Worm (Caenorhabditis elegans) whole organism, young adult: Measurements from ENCODE around the gene clp-7.

ENCODE experiments used
- F23B12.7 ChIP-seq: sonication (generic microtip); optimal IDR thresholded peaks from 2 replicates; lab custom pipeline; 2017; ENCODE audit warnings: missing genetic modification characterization, mild to moderate bottlenecking, missing compliant biosample characterization, antibody characterized with exemption, moderate library complexity; ENCODE audit not compliant: insufficient read depth
- F37B4.10 ChIP-seq: fragments of 200-800 bp; sonication (Bioruptor generic); IDR thresholded peaks from 2 replicates; pipeline ENCODE4 v1.3.6; 2022; ENCODE audit warnings: missing genetic modification characterization, missing compliant biosample characterization
- F49E8.2 ChIP-seq: sonication (generic microtip); optimal IDR thresholded peaks from 3 replicates; lab custom pipeline; 2017; ENCODE audit warnings: missing genetic modification characterization, mild to moderate bottlenecking, missing compliant biosample characterization, antibody characterized with exemption, moderate library complexity; ENCODE audit not compliant: insufficient read depth
- ekl-4 ChIP-seq: fragments of 200-800 bp; sonication (Bioruptor generic); IDR thresholded peaks from 2 replicates; pipeline ENCODE4 v1.3.6; 2022; ENCODE audit warnings: missing genetic modification reagents, missing genetic modification characterization, missing compliant biosample characterization
- rpc-1 ChIP-seq, 2 experiments: fragments of 150-350 bp in 1 of 2; sonication (generic microtip) in 1 of 2; optimal IDR thresholded peaks; 2 replicates each; lab custom pipeline; 2014 to 2018; ENCODE audit warnings: missing biosample characterization in 1 of 2, missing genetic modification characterization in 1 of 2, missing genetic modification reagents in 1 of 2, missing genotype in 1 of 2

- TF ChIP-seq F49E8.2 (tag; lab: Kevin White, UChicago) (no peak), ekl-4 (GFP tag; lab: Robert Waterston, UW) (no peak), F37B4.10 (GFP tag; lab: Robert Waterston, UW) (no peak), F23B12.7 (tag; lab: Kevin White, UChicago) (no peak), rpc-1 (optimal IDR thresholded peaks at IDR 0.05; lab: Kevin White, UChicago) (no peak), rpc-1 (tag; optimal IDR thresholded peaks at IDR 0.05; lab: Kevin White, UChicago) (no peak)
Measured at ce11 chrIV:1455006-1455405, 9.2 kb upstream of the clp-7 start.
